Worm (Caenorhabditis elegans) whole organism, young adult: Measurements from ENCODE around the gene vrp-1.

ENCODE experiments used
- B0261.1 ChIP-seq: sonication (generic microtip); optimal IDR thresholded peaks from 2 replicates; lab custom pipeline; 2016; ENCODE audit warnings: mild to moderate bottlenecking, missing genetic modification characterization, moderate library complexity, missing compliant biosample characterization
- D2030.7 ChIP-seq: fragments of 200-800 bp; sonication (Bioruptor generic); IDR thresholded peaks from 2 replicates; pipeline ENCODE4 v1.3.6; 2022; ENCODE audit warnings: missing genetic modification reagents, missing genetic modification characterization, missing compliant biosample characterization
- F33H1.4 ChIP-seq: fragments of 200-800 bp; sonication (Bioruptor generic); IDR thresholded peaks from 2 replicates; pipeline ENCODE4 v1.3.6; 2022; ENCODE audit warnings: missing genetic modification reagents, missing genetic modification characterization, missing compliant biosample characterization
- F39B2.1 ChIP-seq: fragments of 200-800 bp; sonication (Bioruptor generic); IDR thresholded peaks from 2 replicates; pipeline ENCODE4 v1.3.6; 2022; ENCODE audit warnings: missing genetic modification reagents, missing genetic modification characterization, missing compliant biosample characterization
- F55B11.4 ChIP-seq: sonication (generic microtip); optimal IDR thresholded peaks from 2 replicates; lab custom pipeline; 2016; ENCODE audit warnings: missing compliant biosample characterization, missing genetic modification characterization, borderline replicate concordance; ENCODE audit not compliant: insufficient read depth
- K11D2.4 ChIP-seq: fragments of 200-800 bp; sonication (Bioruptor generic); IDR thresholded peaks from 2 replicates; pipeline ENCODE4 v1.3.6; 2022; ENCODE audit warnings: missing genetic modification reagents, missing genetic modification characterization, missing compliant biosample characterization
- K12H6.12 ChIP-seq: fragments of 200-800 bp; sonication (Bioruptor generic); optimal IDR thresholded peaks from 2 replicates; lab custom pipeline; 2018; ENCODE audit warnings: mild to moderate bottlenecking, missing genetic modification characterization, missing compliant biosample characterization
- ZK185.1 ChIP-seq: sonication (generic microtip); optimal IDR thresholded peaks from 2 replicates; lab custom pipeline; 2016; ENCODE audit warnings: mild to moderate bottlenecking, missing genetic modification characterization, missing compliant biosample characterization; ENCODE audit not compliant: poor library complexity, severe bottlenecking
- ama-1 ChIP-seq, 3 experiments: fragments of 150-350 bp in 1 of 3; sonication (generic microtip) in 2 of 3; optimal IDR thresholded peaks; 2 replicates each; lab custom pipeline; 2014 to 2018; ENCODE audit warnings: missing biosample characterization in 2 of 3, missing genetic modification characterization in 2 of 3, missing genetic modification reagents in 2 of 3
- athp-1 ChIP-seq: sonication (generic microtip); optimal IDR thresholded peaks from 2 replicates; lab custom pipeline; 2017; ENCODE audit warnings: mild to moderate bottlenecking, missing genetic modification characterization, missing compliant biosample characterization
- attf-5 ChIP-seq: fragments of 200-800 bp; sonication (Bioruptor generic); optimal IDR thresholded peaks from 2 replicates; lab custom pipeline; 2018; ENCODE audit warnings: mild to moderate bottlenecking, missing genetic modification characterization, missing compliant biosample characterization
- attf-6 ChIP-seq: fragments of 200-800 bp; sonication (Bioruptor generic); IDR thresholded peaks from 2 replicates; pipeline ENCODE4 v1.3.6; 2022; ENCODE audit warnings: missing genetic modification reagents, missing genetic modification characterization, missing compliant biosample characterization
- bed-1 ChIP-seq: fragments of 200-800 bp; sonication (Bioruptor generic); IDR thresholded peaks from 2 replicates; pipeline ENCODE4 v1.3.6; 2022; ENCODE audit warnings: missing genetic modification reagents, missing genetic modification characterization, missing compliant biosample characterization
- ccch-3 ChIP-seq: fragments of 200-800 bp; sonication (Bioruptor generic); optimal IDR thresholded peaks from 2 replicates; lab custom pipeline; 2018; ENCODE audit warnings: mild to moderate bottlenecking, missing genetic modification characterization, missing compliant biosample characterization
- cebp-2 ChIP-seq: fragments of 200-800 bp; sonication (Bioruptor generic); IDR thresholded peaks from 2 replicates; pipeline ENCODE4 v1.3.6; 2022; ENCODE audit warnings: missing genetic modification characterization, missing compliant biosample characterization
- ceh-27 ChIP-seq: fragments of 200-800 bp; sonication (Bioruptor generic); optimal IDR thresholded peaks from 2 replicates; lab custom pipeline; 2018; ENCODE audit warnings: mild to moderate bottlenecking, missing genetic modification characterization, moderate library complexity, missing compliant biosample characterization
- ceh-79 ChIP-seq: sonication (generic microtip); optimal IDR thresholded peaks from 2 replicates; lab custom pipeline; 2017; ENCODE audit warnings: mild to moderate bottlenecking, missing genetic modification characterization, missing compliant biosample characterization
- ceh-91 ChIP-seq: fragments of 200-800 bp; sonication (Bioruptor generic); IDR thresholded peaks from 2 replicates; pipeline ENCODE4 v1.3.6; 2022; ENCODE audit warnings: missing genetic modification reagents, missing genetic modification characterization, missing compliant biosample characterization
- die-1 ChIP-seq: sonication (generic microtip); optimal IDR thresholded peaks from 2 replicates; lab custom pipeline; 2016; ENCODE audit warnings: missing genotype, mild to moderate bottlenecking, missing genetic modification characterization, missing compliant biosample characterization
- dpl-1 ChIP-seq: fragments of 150-350 bp; optimal IDR thresholded peaks from 2 replicates; lab custom pipeline; 2014; ENCODE audit warnings: missing biosample characterization, missing genetic modification reagents, missing genetic modification characterization
- efl-1 ChIP-seq: fragments of 150-350 bp; optimal IDR thresholded peaks from 2 replicates; lab custom pipeline; 2014; ENCODE audit warnings: missing biosample characterization, missing genetic modification reagents, missing genetic modification characterization
- egl-18 ChIP-seq: fragments of 200-800 bp; sonication (Bioruptor generic); IDR thresholded peaks from 2 replicates; pipeline ENCODE4 v1.3.6; 2022; ENCODE audit warnings: missing genetic modification reagents, missing genetic modification characterization, missing compliant biosample characterization
- egrh-3 ChIP-seq: fragments of 200-800 bp; sonication (Bioruptor generic); IDR thresholded peaks from 2 replicates; pipeline ENCODE4 v1.3.6; 2022; ENCODE audit warnings: missing genetic modification reagents, missing genetic modification characterization, missing compliant biosample characterization
- ekl-4 ChIP-seq: fragments of 200-800 bp; sonication (Bioruptor generic); IDR thresholded peaks from 2 replicates; pipeline ENCODE4 v1.3.6; 2022; ENCODE audit warnings: missing genetic modification reagents, missing genetic modification characterization, missing compliant biosample characterization
- hlh-26 ChIP-seq: fragments of 200-800 bp; sonication (Bioruptor generic); conservative IDR thresholded peaks from 2 replicates; pipeline ENCODE4 v1.3.6; 2022; ENCODE audit warnings: missing genetic modification reagents, missing genetic modification characterization, missing compliant biosample characterization
- hrde-1 ChIP-seq: sonication (generic microtip); optimal IDR thresholded peaks from 2 replicates; lab custom pipeline; 2016; ENCODE audit warnings: missing genetic modification characterization, mild to moderate bottlenecking, missing compliant biosample characterization, moderate library complexity, missing genotype, missing genetic modification reagents, borderline replicate concordance
- hsf-1 ChIP-seq: fragments of 200-800 bp; sonication (Bioruptor generic); IDR thresholded peaks from 2 replicates; pipeline ENCODE4 v1.3.6; 2022; ENCODE audit warnings: missing genetic modification reagents, missing genetic modification characterization, missing compliant biosample characterization
- lin-35 ChIP-seq, 3 experiments: fragments of 150-350 bp in 2 of 3; sonication (generic microtip) in 1 of 3; optimal IDR thresholded peaks; 2 replicates each; lab custom pipeline; 2014 to 2018; ENCODE audit warnings: missing biosample characterization in 3 of 3, missing genetic modification characterization in 3 of 3, missing genetic modification reagents in 3 of 3
- lsy-27 ChIP-seq: sonication (generic microtip); optimal IDR thresholded peaks from 2 replicates; lab custom pipeline; 2017; ENCODE audit warnings: missing genetic modification characterization, mild to moderate bottlenecking, missing compliant biosample characterization, antibody characterized with exemption, missing genotype, borderline replicate concordance; ENCODE audit not compliant: insufficient read depth
- madf-10 ChIP-seq: sonication (generic microtip); optimal IDR thresholded peaks from 2 replicates; lab custom pipeline; 2016; ENCODE audit warnings: mild to moderate bottlenecking, missing genetic modification characterization, missing compliant biosample characterization
- madf-3 ChIP-seq: fragments of 200-800 bp; sonication (Bioruptor generic); IDR thresholded peaks from 2 replicates; pipeline ENCODE4 v1.3.6; 2022; ENCODE audit warnings: missing genetic modification reagents, missing genetic modification characterization, missing compliant biosample characterization
- nfya-1 ChIP-seq: sonication (generic microtip); optimal IDR thresholded peaks from 2 replicates; lab custom pipeline; 2017; ENCODE audit warnings: antibody characterized with exemption, missing compliant biosample characterization, missing genetic modification characterization, borderline replicate concordance; ENCODE audit not compliant: insufficient read depth
- nhr-90 ChIP-seq: sonication (generic microtip); optimal IDR thresholded peaks from 2 replicates; lab custom pipeline; 2016; ENCODE audit warnings: missing genotype, mild to moderate bottlenecking, missing genetic modification characterization, missing compliant biosample characterization
- pbrm-1 ChIP-seq: fragments of 200-800 bp; sonication (Bioruptor generic); IDR thresholded peaks from 2 replicates; pipeline ENCODE4 v1.3.6; 2022; ENCODE audit warnings: missing genetic modification reagents, missing genetic modification characterization, missing compliant biosample characterization
- rcor-1 ChIP-seq: fragments of 200-800 bp; sonication (Bioruptor generic); IDR thresholded peaks from 2 replicates; pipeline ENCODE4 v1.3.6; 2022; ENCODE audit warnings: missing genetic modification reagents, missing genetic modification characterization, missing compliant biosample characterization
- rec-8 ChIP-seq, 2 experiments: sonication (generic microtip); optimal IDR thresholded peaks; 2 replicates each; lab custom pipeline; 2016; ENCODE audit warnings: mild to moderate bottlenecking in 2 of 2, missing genetic modification characterization in 2 of 2, missing genetic modification reagents in 2 of 2, missing genotype in 2 of 2, missing biosample characterization in 1 of 2, missing compliant biosample characterization in 1 of 2, moderate library complexity in 1 of 2
- repo-1 ChIP-seq: sonication (generic microtip); optimal IDR thresholded peaks from 2 replicates; lab custom pipeline; 2017; ENCODE audit warnings: mild to moderate bottlenecking, missing genetic modification characterization, missing compliant biosample characterization
- rpc-1 ChIP-seq, 2 experiments: fragments of 150-350 bp in 1 of 2; sonication (generic microtip) in 1 of 2; optimal IDR thresholded peaks; 2 replicates each; lab custom pipeline; 2014 to 2018; ENCODE audit warnings: missing biosample characterization in 1 of 2, missing genetic modification characterization in 1 of 2, missing genetic modification reagents in 1 of 2, missing genotype in 1 of 2
- sdz-38 ChIP-seq: sonication (generic microtip); optimal IDR thresholded peaks from 2 replicates; lab custom pipeline; 2016; ENCODE audit warnings: missing genotype, missing genetic modification characterization, missing compliant biosample characterization
- snpc-1.3 ChIP-seq: sonication (generic microtip); optimal IDR thresholded peaks from 2 replicates; lab custom pipeline; 2017; ENCODE audit warnings: missing genetic modification characterization, mild to moderate bottlenecking, missing compliant biosample characterization, antibody characterized with exemption, moderate library complexity, missing genotype, missing genetic modification reagents; ENCODE audit not compliant: insufficient read depth
- tbp1 ChIP-seq: fragments of 200-800 bp; sonication (Bioruptor generic); optimal IDR thresholded peaks from 2 replicates; lab custom pipeline; 2018; ENCODE audit warnings: mild to moderate bottlenecking, missing genetic modification characterization, missing compliant biosample characterization
- tbx-9 ChIP-seq: sonication (generic microtip); optimal IDR thresholded peaks from 2 replicates; lab custom pipeline; 2016; ENCODE audit warnings: borderline replicate concordance, missing genetic modification characterization, inconsistent platforms, missing compliant biosample characterization
- xnd-1 ChIP-seq: sonication (generic microtip); optimal IDR thresholded peaks from 2 replicates; lab custom pipeline; 2016; ENCODE audit warnings: missing genotype, missing genetic modification reagents, missing genetic modification characterization, missing compliant biosample characterization
- zfh-2 ChIP-seq: fragments of 200-800 bp; sonication (Bioruptor generic); conservative IDR thresholded peaks from 2 replicates; pipeline ENCODE4 v1.3.6; 2022; ENCODE audit warnings: missing genetic modification reagents, missing genetic modification characterization, missing compliant biosample characterization
- ztf-6 ChIP-seq: fragments of 200-800 bp; sonication (Bioruptor generic); IDR thresholded peaks from 2 replicates; pipeline ENCODE4 v1.3.6; 2022; ENCODE audit warnings: missing genetic modification reagents, missing genetic modification characterization, missing compliant biosample characterization

Gene vrp-1

DNA sequence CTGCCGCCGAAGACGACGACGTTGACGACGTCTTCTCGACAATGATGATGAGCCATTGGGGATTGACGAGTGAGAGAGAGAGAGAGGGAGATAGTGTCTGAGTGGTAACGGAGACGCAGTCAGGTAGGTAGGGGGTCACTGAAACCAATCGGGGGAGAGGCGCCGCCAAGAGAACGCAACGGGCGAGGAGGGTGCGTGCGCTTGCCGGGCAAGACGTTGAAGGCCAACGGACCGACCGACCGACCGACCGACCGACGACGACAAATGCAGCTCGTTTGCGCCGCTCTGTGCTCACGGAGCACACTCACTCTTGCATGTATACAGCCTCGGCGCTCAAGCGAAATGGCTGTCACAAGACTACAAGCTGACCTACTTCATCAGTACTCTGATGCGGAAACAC, 21.9 kb upstream of the vrp-1 start (continued):
- TF ChIP-seq snpc-1.3 (no peak), nfya-1 (tag; lab: Kevin White, UChicago) (no peak), ccch-3 (GFP tag; lab: Kevin White, UChicago) (no peak), ama-1 (optimal IDR thresholded peaks at IDR 0.05; lab: Kevin White, UChicago) (no peak), ama-1 (GFP tag; optimal IDR thresholded peaks at IDR 0.05; lab: Kevin White, UChicago) (no peak), tbx-9 (tag; lab: Kevin White, UChicago) (no peak), madf-10 (peak; percentile 57), D2030.7 (GFP tag; lab: Robert Waterston, UW) (no peak), efl-1 (no peak), ZK185.1 (tag; lab: Kevin White, UChicago) (no peak), ztf-6 (GFP tag; lab: Robert Waterston, UW) (no peak), hrde-1 (tag; lab: Kevin White, UChicago) (no peak), egrh-3 (GFP tag; lab: Robert Waterston, UW) (peak; percentile 83; the same call in 1 of the 2 replicates), rpc-1 (optimal IDR thresholded peaks at IDR 0.05; lab: Kevin White, UChicago) (no peak), rpc-1 (tag; optimal IDR thresholded peaks at IDR 0.05; lab: Kevin White, UChicago) (no peak), F39B2.1 (GFP tag; lab: Robert Waterston, UW) (no peak), bed-1 (GFP tag; lab: Robert Waterston, UW) (no peak), F55B11.4 (tag; lab: Kevin White, UChicago) (no peak), sdz-38 (tag; lab: Kevin White, UChicago) (no peak), K12H6.12 (tag; lab: Kevin White, UChicago) (peak; percentile 70), rcor-1 (GFP tag; lab: Robert Waterston, UW) (no peak), ceh-27 (GFP tag; lab: Kevin White, UChicago) (peak; percentile 33), ceh-91 (GFP tag; lab: Robert Waterston, UW) (no peak), madf-3 (GFP tag; lab: Robert Waterston, UW) (no peak), hsf-1 (GFP tag; lab: Robert Waterston, UW) (0 out of 2 replicates have a peak, but pooled peaks have one; percentile 26), lin-35 (GFP tag; optimal IDR thresholded peaks at IDR 0.05; lab: Kevin White, UChicago) (no peak), ceh-79 (tag; lab: Kevin White, UChicago) (no peak), athp-1 (tag; lab: Kevin White, UChicago) (no peak), repo-1 (tag; lab: Kevin White, UChicago) (peak; percentile 41), pbrm-1 (GFP tag; lab: Robert Waterston, UW) (peak; percentile 38; the same call in 1 of the 2 replicates), tbp1 (GFP tag; lab: Kevin White, UChicago) (no peak), K11D2.4 (GFP tag; lab: Robert Waterston, UW) (0 out of 2 replicates have a peak, but pooled peaks have one; percentile 31), hlh-26 (GFP tag; lab: Robert Waterston, UW) (no peak), die-1 (tag; lab: Kevin White, UChicago) (peak; percentile 11), xnd-1 (tag; lab: Kevin White, UChicago) (no peak), attf-5 (GFP tag; lab: Kevin White, UChicago) (peak; percentile 19), ekl-4 (GFP tag; lab: Robert Waterston, UW) (no peak), lsy-27 (no peak), dpl-1 (GFP tag; lab: Kevin White, UChicago) (no peak), B0261.1 (tag; lab: Kevin White, UChicago) (no peak), rec-8 (tag; optimal IDR thresholded peaks at IDR 0.05; lab: Kevin White, UChicago) (no peak), nhr-90 (tag; lab: Kevin White, UChicago) (no peak), egl-18 (GFP tag; lab: Robert Waterston, UW) (0 out of 2 replicates have a peak, but pooled peaks have one; percentile 11), cebp-2 (GFP tag; lab: Robert Waterston, UW) (no peak), attf-6 (GFP tag; lab: Robert Waterston, UW) (no peak), F33H1.4 (GFP tag; lab: Robert Waterston, UW) (no peak), zfh-2 (GFP tag; lab: Robert Waterston, UW) (peak; percentile 96)
